Fruit fly (Drosophila melanogaster) whole organism: ENCODE results near the gene ncd.

Experiments
- CG8478 ChIP-seq: fragments of >200 bp; optimal IDR thresholded peaks from 2 replicates; lab custom pipeline; 2018; ENCODE audit warnings: inconsistent platforms
- Dll ChIP-seq: fragments of >200 bp; optimal IDR thresholded peaks from 2 replicates; lab custom pipeline; 2017
- EcR ChIP-seq, 2 experiments: fragments of >200 bp; optimal IDR thresholded peaks; 2 replicates each; lab custom pipeline; 2017; ENCODE audit warnings: missing biosample characterization in 2 of 2, missing genetic modification characterization in 2 of 2, missing genetic modification reagents in 2 of 2
- psq ChIP-seq: fragments of >200 bp; optimal IDR thresholded peaks from 2 replicates; lab custom pipeline; 2017
- usp ChIP-seq: fragments of >200 bp; optimal IDR thresholded peaks from 2 replicates; lab custom pipeline; 2017; ENCODE audit warnings: missing biosample characterization, missing genetic modification characterization, mixed read lengths

dm6 chr3R:29767236-29767635, 39.7 kb downstream of the ncd start:
- TF ChIP-seq psq (lab: Kevin White, UChicago) (no peak), EcR (GFP tag; optimal IDR thresholded peaks at IDR 0.05; lab: Kevin White, UChicago) (no peak), Dll (lab: Kevin White, UChicago) (no peak), CG8478 (no peak), usp (GFP tag; lab: Kevin White, UChicago) (no peak)
